Fruit fly (Drosophila melanogaster) whole organism, embryonic: ENCODE data around the gene Phae1.

ENCODE experiments used
- Bdp1 ChIP-seq: fragments of 200-800 bp; sonication (Bioruptor generic); optimal IDR thresholded peaks from 3 replicates; lab custom pipeline; 2016; ENCODE audit warnings: missing biosample characterization, missing genetic modification characterization
- Bteb2 ChIP-seq: fragments of 200-800 bp; sonication (Bioruptor generic); optimal IDR thresholded peaks from 2 replicates; lab custom pipeline; 2016; ENCODE audit warnings: missing biosample characterization, missing genetic modification characterization
- CG10209 ChIP-seq: fragments of 200-800 bp; sonication (Bioruptor generic); optimal IDR thresholded peaks from 3 replicates; lab custom pipeline; 2017; ENCODE audit warnings: missing biosample characterization, mild to moderate bottlenecking, missing genetic modification characterization, missing genetic modification reagents
- CG10274 ChIP-seq: fragments of 200-800 bp; sonication (Bioruptor generic); optimal IDR thresholded peaks from 3 replicates; lab custom pipeline; 2017; ENCODE audit warnings: missing biosample characterization, mild to moderate bottlenecking, missing genetic modification characterization
- CG11560 ChIP-seq: fragments of 200-800 bp; sonication (Bioruptor generic); IDR thresholded peaks from 3 replicates; pipeline ENCODE4 v1.3.6; 2022; ENCODE audit warnings: missing biosample characterization, missing genetic modification characterization
- CG12071 ChIP-seq: fragments of 200-800 bp; sonication (Bioruptor generic); optimal IDR thresholded peaks from 3 replicates; lab custom pipeline; 2018; ENCODE audit warnings: missing biosample characterization, mild to moderate bottlenecking, missing genetic modification characterization
- CG12219 ChIP-seq: fragments of 200-800 bp; sonication (Bioruptor generic); optimal IDR thresholded peaks from 3 replicates; lab custom pipeline; 2018; ENCODE audit warnings: missing biosample characterization, mild to moderate bottlenecking, missing genetic modification characterization
- CG12299 ChIP-seq: fragments of 200-800 bp; sonication (Bioruptor generic); optimal IDR thresholded peaks from 2 replicates; lab custom pipeline; 2018; ENCODE audit warnings: missing biosample characterization, mild to moderate bottlenecking, missing genetic modification characterization
- CG14965 ChIP-seq: fragments of 200-800 bp; sonication (Bioruptor generic); optimal IDR thresholded peaks from 2 replicates; lab custom pipeline; 2016; ENCODE audit warnings: missing biosample characterization, missing genetic modification characterization, borderline replicate concordance
- CG15073 ChIP-seq: fragments of 200-800 bp; sonication (Bioruptor generic); optimal IDR thresholded peaks from 2 replicates; lab custom pipeline; 2016; ENCODE audit warnings: missing biosample characterization, missing genetic modification characterization
- CG15514 ChIP-seq: fragments of 200-800 bp; sonication (Bioruptor generic); optimal IDR thresholded peaks from 3 replicates; lab custom pipeline; 2017; ENCODE audit warnings: missing biosample characterization, missing genetic modification characterization, mild to moderate bottlenecking, moderate library complexity, missing genetic modification reagents
- CG17802 ChIP-seq: fragments of 200-800 bp; sonication (Bioruptor generic); optimal IDR thresholded peaks from 2 replicates; lab custom pipeline; 2018; ENCODE audit warnings: missing biosample characterization, mild to moderate bottlenecking, missing genetic modification characterization, moderate library complexity
- CG18011 ChIP-seq: fragments of 200-800 bp; sonication (Bioruptor generic); optimal IDR thresholded peaks from 2 replicates; lab custom pipeline; 2017; ENCODE audit warnings: missing biosample characterization, missing genetic modification characterization, mild to moderate bottlenecking, moderate library complexity, missing genotype
- CG18476 ChIP-seq: fragments of 200-800 bp; sonication (Bioruptor generic); optimal IDR thresholded peaks from 2 replicates; lab custom pipeline; 2016; ENCODE audit warnings: missing biosample characterization, mild to moderate bottlenecking, missing genetic modification characterization
- CG18599 ChIP-seq: fragments of 200-800 bp; sonication (Bioruptor generic); optimal IDR thresholded peaks from 3 replicates; lab custom pipeline; 2017; ENCODE audit warnings: missing biosample characterization, missing genetic modification characterization, mild to moderate bottlenecking, moderate library complexity, missing genetic modification reagents
- CG2116 ChIP-seq: fragments of 200-800 bp; sonication (Bioruptor generic); optimal IDR thresholded peaks from 3 replicates; lab custom pipeline; 2018; ENCODE audit warnings: missing biosample characterization, mild to moderate bottlenecking, missing genetic modification characterization
- CG31224 ChIP-seq: fragments of 200-800 bp; sonication (Bioruptor generic); IDR thresholded peaks from 2 replicates; pipeline ENCODE4 v1.3.6; 2022; ENCODE audit warnings: missing biosample characterization, missing genetic modification characterization
- CG31441 ChIP-seq: fragments of 200-800 bp; sonication (Bioruptor generic); IDR thresholded peaks from 2 replicates; pipeline ENCODE4 v1.3.6; 2022; ENCODE audit warnings: missing biosample characterization, missing genetic modification characterization
- CG4360 ChIP-seq: fragments of 200-800 bp; sonication (Bioruptor generic); IDR thresholded peaks from 2 replicates; pipeline ENCODE4 v1.3.6; 2022; ENCODE audit warnings: missing biosample characterization, missing genetic modification characterization
- CG6765 ChIP-seq: fragments of 200-800 bp; sonication (Bioruptor generic); optimal IDR thresholded peaks from 3 replicates; lab custom pipeline; 2017; ENCODE audit warnings: missing biosample characterization, mild to moderate bottlenecking, missing genetic modification characterization
- CG9727 ChIP-seq: fragments of 200-800 bp; sonication (Bioruptor generic); optimal IDR thresholded peaks from 3 replicates; lab custom pipeline; 2017; ENCODE audit warnings: missing biosample characterization, mild to moderate bottlenecking, missing genetic modification characterization
- CG9876 ChIP-seq: fragments of 200-800 bp; sonication (Bioruptor generic); optimal IDR thresholded peaks from 2 replicates; lab custom pipeline; 2016; ENCODE audit warnings: missing biosample characterization, missing genetic modification characterization
- CkIIα-i1 ChIP-seq: fragments of 200-800 bp; sonication (Bioruptor generic); IDR thresholded peaks from 2 replicates; pipeline ENCODE4 v1.3.6; 2022; ENCODE audit warnings: missing biosample characterization, missing genetic modification characterization
- D ChIP-seq, 2 experiments: fragments of 200-800 bp in 1 of 2; fragments of >200 bp in 1 of 2; sonication (Bioruptor generic) in 1 of 2; optimal IDR thresholded peaks; 2 replicates in 1 of 2; 3 replicates in 1 of 2; lab custom pipeline; 2017; ENCODE audit warnings: mild to moderate bottlenecking in 1 of 2, missing biosample characterization in 1 of 2, missing genetic modification characterization in 1 of 2, missing genetic modification reagents in 1 of 2
- Doc2 ChIP-seq: fragments of 200-800 bp; sonication (Bioruptor generic); IDR thresholded peaks from 2 replicates; pipeline ENCODE4 v1.3.6; 2022; ENCODE audit warnings: missing biosample characterization, missing genetic modification characterization
- HLH54F ChIP-seq: fragments of 200-800 bp; sonication (Bioruptor generic); optimal IDR thresholded peaks from 3 replicates; lab custom pipeline; 2016; ENCODE audit warnings: missing biosample characterization, missing genetic modification characterization
- Jarid2 ChIP-seq: fragments of 200-800 bp; sonication (Bioruptor generic); optimal IDR thresholded peaks from 3 replicates; lab custom pipeline; 2017; ENCODE audit warnings: mild to moderate bottlenecking, missing biosample characterization, missing genetic modification reagents, missing genetic modification characterization
- Lhr ChIP-seq: fragments of 200-800 bp; sonication (Bioruptor generic); optimal IDR thresholded peaks from 3 replicates; lab custom pipeline; 2017; ENCODE audit warnings: mild to moderate bottlenecking, missing biosample characterization, missing genetic modification reagents, missing genetic modification characterization
- Lpt ChIP-seq: fragments of >200 bp; optimal IDR thresholded peaks from 2 replicates; lab custom pipeline; 2018; ENCODE audit warnings: missing biosample characterization, missing genetic modification characterization
- Mad ChIP-seq: fragments of 200-800 bp; sonication (Bioruptor generic); optimal IDR thresholded peaks from 2 replicates; lab custom pipeline; 2016; ENCODE audit warnings: missing biosample characterization, missing genetic modification characterization
- Myb ChIP-seq: fragments of 200-800 bp; sonication (Bioruptor generic); optimal IDR thresholded peaks from 2 replicates; lab custom pipeline; 2016; ENCODE audit warnings: missing biosample characterization, missing genetic modification characterization
- Neu2 ChIP-seq: fragments of 200-800 bp; sonication (Bioruptor generic); optimal IDR thresholded peaks from 3 replicates; lab custom pipeline; 2016; ENCODE audit warnings: missing biosample characterization, missing genetic modification characterization, borderline replicate concordance
- Spps ChIP-seq: fragments of 200-800 bp; sonication (Bioruptor generic); optimal IDR thresholded peaks from 2 replicates; lab custom pipeline; 2018; ENCODE audit warnings: missing biosample characterization, mild to moderate bottlenecking, missing genetic modification characterization
- Stat92E ChIP-seq, 3 experiments: fragments of >200 bp in 2 of 3; fragments of 200-800 bp in 1 of 3; sonication (Bioruptor generic) in 1 of 3; optimal IDR thresholded peaks; 2 replicates each; lab custom pipeline; 2017 to 2019; ENCODE audit warnings: missing biosample characterization in 3 of 3, missing genetic modification characterization in 3 of 3, mild to moderate bottlenecking in 1 of 3, moderate library complexity in 1 of 3
- ab ChIP-seq: fragments of 200-800 bp; sonication (Bioruptor generic); optimal IDR thresholded peaks from 2 replicates; lab custom pipeline; 2016; ENCODE audit warnings: missing biosample characterization, missing genetic modification characterization
- dm ChIP-seq: fragments of 200-800 bp; sonication (Bioruptor generic); optimal IDR thresholded peaks from 3 replicates; lab custom pipeline; 2016; ENCODE audit warnings: missing biosample characterization, missing genetic modification characterization
- fd96Cb ChIP-seq: fragments of 200-800 bp; sonication (Bioruptor generic); optimal IDR thresholded peaks from 2 replicates; lab custom pipeline; 2018; ENCODE audit warnings: missing biosample characterization, mild to moderate bottlenecking, missing genetic modification characterization, moderate library complexity
- gem ChIP-seq: fragments of 200-800 bp; sonication (Bioruptor generic); optimal IDR thresholded peaks from 2 replicates; lab custom pipeline; 2019; ENCODE audit warnings: missing biosample characterization, mild to moderate bottlenecking, missing genetic modification characterization, moderate library complexity
- h ChIP-seq: fragments of >200 bp; optimal IDR thresholded peaks from 2 replicates; lab custom pipeline; 2017
- lbe ChIP-seq: fragments of 200-800 bp; sonication (Bioruptor generic); optimal IDR thresholded peaks from 2 replicates; lab custom pipeline; 2016; ENCODE audit warnings: missing biosample characterization, mild to moderate bottlenecking, missing genetic modification characterization
- lola ChIP-seq, 3 experiments: fragments of >200 bp in 2 of 3; fragments of 200-800 bp in 1 of 3; sonication (Bioruptor generic) in 1 of 3; optimal IDR thresholded peaks; 2 replicates each; lab custom pipeline; 2017 to 2019; ENCODE audit warnings: missing biosample characterization in 3 of 3, missing genetic modification characterization in 3 of 3, mild to moderate bottlenecking in 1 of 3, moderate library complexity in 1 of 3
- lov ChIP-seq, 2 experiments: fragments of 200-800 bp in 1 of 2; fragments of >200 bp in 1 of 2; sonication (Bioruptor generic) in 1 of 2; IDR thresholded peaks in 1 of 2; optimal IDR thresholded peaks in 1 of 2; 2 replicates in 1 of 2; 3 replicates in 1 of 2; pipeline versions ENCODE4 v1.3.6 to Lab custom; 2017 to 2022; ENCODE audit warnings: missing biosample characterization in 1 of 2, missing genetic modification characterization in 1 of 2
- luna ChIP-seq: fragments of 200-800 bp; sonication (Bioruptor generic); optimal IDR thresholded peaks from 2 replicates; lab custom pipeline; 2016; ENCODE audit warnings: missing biosample characterization, missing genetic modification characterization
- otp ChIP-seq: fragments of 200-800 bp; sonication (Bioruptor generic); IDR thresholded peaks from 3 replicates; pipeline ENCODE4, ENCODE4 v1.3.6; 2022; ENCODE audit warnings: missing biosample characterization, missing genetic modification characterization
- pfk ChIP-seq: fragments of 200-800 bp; sonication (Bioruptor generic); optimal IDR thresholded peaks from 2 replicates; lab custom pipeline; 2018; ENCODE audit warnings: missing biosample characterization, mild to moderate bottlenecking, missing genetic modification characterization, moderate library complexity
- pros ChIP-seq: fragments of 200-800 bp; sonication (Bioruptor generic); optimal IDR thresholded peaks from 3 replicates; lab custom pipeline; 2019; ENCODE audit warnings: missing biosample characterization, mild to moderate bottlenecking, missing genetic modification characterization, moderate library complexity
- repo ChIP-seq: fragments of 200-800 bp; sonication (Bioruptor generic); optimal IDR thresholded peaks from 2 replicates; lab custom pipeline; 2016; ENCODE audit warnings: missing biosample characterization, missing genetic modification characterization
- schlank ChIP-seq: fragments of 200-800 bp; sonication (Bioruptor generic); optimal IDR thresholded peaks from 2 replicates; lab custom pipeline; 2018; ENCODE audit warnings: missing biosample characterization, mild to moderate bottlenecking, missing genetic modification characterization
- scrt ChIP-seq: fragments of 200-800 bp; sonication (Bioruptor generic); optimal IDR thresholded peaks from 2 replicates; lab custom pipeline; 2018; ENCODE audit warnings: missing biosample characterization, mild to moderate bottlenecking, missing genetic modification characterization, moderate library complexity
- so ChIP-seq: fragments of 200-800 bp; sonication (Bioruptor generic); IDR thresholded peaks from 3 replicates; pipeline ENCODE4 v1.3.6; 2022; ENCODE audit warnings: missing biosample characterization, missing genetic modification characterization

Gene Phae1

DNA sequence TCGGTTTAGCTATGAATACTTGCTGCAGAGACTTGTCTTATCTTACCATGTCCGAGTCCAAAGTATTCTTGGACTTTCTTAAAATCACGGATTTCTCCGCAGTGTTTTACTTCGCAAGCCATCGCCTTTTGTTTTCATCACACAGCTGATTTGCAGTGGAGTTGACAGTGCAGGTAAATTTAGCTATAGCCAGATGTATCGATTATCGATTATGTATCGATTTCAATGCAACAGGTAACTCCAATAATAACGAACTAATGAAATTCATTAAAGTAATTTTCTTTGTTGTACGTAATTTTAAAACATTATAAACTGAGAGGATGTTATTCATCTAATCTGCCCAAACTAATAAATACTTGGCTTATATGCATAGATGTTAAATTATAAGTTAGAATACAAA, 46.2 kb upstream of the Phae1 start, which contains the start of gene Rab3-GAP (continued):
- TF ChIP-seq fd96Cb (no peak), CG11560 (tag; lab: Robert Waterston, UW) (no peak), Bteb2 (GFP tag; lab: Kevin White, UChicago) (peak; percentile 27), luna (no peak), Stat92E (GFP tag; optimal IDR thresholded peaks at IDR 0.05; lab: Kevin White, UChicago) (peak in 1 of 3 experiments; percentile 19), Myb (GFP tag; lab: Kevin White, UChicago) (peak; percentile 9), Lpt (GFP tag; lab: Kevin White, UChicago) (no peak), ab (GFP tag; lab: Kevin White, UChicago) (no peak), CG12219 (no peak), CG2116 (GFP tag; lab: Kevin White, UChicago) (peak; percentile 85), Jarid2 (GFP tag; lab: Kevin White, UChicago) (no peak), CG14965 (GFP tag; lab: Kevin White, UChicago) (no peak), Mad (GFP tag; lab: Kevin White, UChicago) (no peak), pros (GFP tag; lab: Kevin White, UChicago) (no peak), CG31441 (GFP tag; lab: Robert Waterston, UW) (no peak; the same call in 1 of the 2 replicates), CG18599 (GFP tag; lab: Kevin White, UChicago) (no peak), otp (no peak), D (optimal IDR thresholded peaks at IDR 0.05; lab: Kevin White, UChicago) (no peak), D (GFP tag; optimal IDR thresholded peaks at IDR 0.05; lab: Kevin White, UChicago) (no peak), CG15514 (GFP tag; lab: Kevin White, UChicago) (peak; percentile 60), scrt (GFP tag; lab: Kevin White, UChicago) (peak; percentile 95), lov (optimal IDR thresholded peaks at IDR 0.05; lab: Kevin White, UChicago) (no peak), lov (GFP tag; IDR thresholded peaks at IDR 0.05; lab: Robert Waterston, UW) (no peak), CG12299 (tag; lab: Kevin White, UChicago) (no peak), CG18476 (no peak), pfk (GFP tag; lab: Kevin White, UChicago) (no peak), gem (tag; lab: Kevin White, UChicago) (no peak), Neu2 (no peak), CG31224 (GFP tag; lab: Robert Waterston, UW) (no peak), Doc2 (GFP tag; lab: Robert Waterston, UW) (no peak), CG9876 (no peak), Lhr (GFP tag; lab: Kevin White, UChicago) (no peak), CG4360 (no peak), CG9727 (GFP tag; lab: Kevin White, UChicago) (no peak), repo (GFP tag; lab: Kevin White, UChicago) (no peak), Bdp1 (no peak), CG12071 (GFP tag; lab: Kevin White, UChicago) (no peak), CG15073 (no peak), CG17802 (tag; lab: Kevin White, UChicago) (no peak), lbe (no peak), so (GFP tag; lab: Robert Waterston, UW) (no peak), CG10209 (GFP tag; lab: Kevin White, UChicago) (no peak), CG10274 (no peak), h (lab: Kevin White, UChicago) (no peak), dm (no peak), CkIIα-i1 (GFP tag; lab: Robert Waterston, UW) (no peak), CG6765 (GFP tag; lab: Kevin White, UChicago) (no peak), Spps (tag; lab: Kevin White, UChicago) (no peak), HLH54F (GFP tag; lab: Kevin White, UChicago) (no peak), CG18011 (GFP tag; lab: Kevin White, UChicago) (no peak), lola (GFP tag; optimal IDR thresholded peaks at IDR 0.05; lab: Kevin White, UChicago) (peak in 1 of 3 experiments; percentile 27), schlank (tag; lab: Kevin White, UChicago) (no peak)
